Comparison of ENCODE assay signal across 2 fruit fly cellular contexts in genomic region chr2L:1346034-1346433, dm6.
TF ChIP-seq lines count a peak whose summit lies in the region.

No protein-coding gene starts in this region.

- TF ChIP-seq CTCF in S2 (optimal IDR thresholded peaks at IDR 0.05; lab: Kevin White, UChicago): peak; percentile 16 to 53
- peak; percentile 80 for TF ChIP-seq CTCF in whole organism, embryonic (GFP tag; optimal IDR thresholded peaks at IDR 0.05; lab: Kevin White, UChicago)

TF ChIP-seq in whole organism, embryonic, 481 proteins besides CTCF, POLR2A, EP300 and RAD21:
- no peak for TF ChIP-seq CG32532 (GFP tag; IDR thresholded peaks at IDR 0.05; lab: Robert Waterston, UW)
- TF ChIP-seq zfh2 (GFP tag; optimal IDR thresholded peaks at IDR 0.05; lab: Kevin White, UChicago): no peak
- TF ChIP-seq CG12155 (GFP tag; optimal IDR thresholded peaks at IDR 0.05; lab: Kevin White, UChicago): peak; percentile 50
- TF ChIP-seq ewg (GFP tag; optimal IDR thresholded peaks at IDR 0.05; lab: Kevin White, UChicago): peak; percentile 90
- TF ChIP-seq C15 (GFP tag; IDR thresholded peaks at IDR 0.05; lab: Robert Waterston, UW): no peak
- TF ChIP-seq MBD-R2 (GFP tag; IDR thresholded peaks at IDR 0.05; lab: Robert Waterston, UW): no peak
- no peak for TF ChIP-seq E2f1 (GFP tag; IDR thresholded peaks at IDR 0.05; lab: Robert Waterston, UW)
- TF ChIP-seq CrebB (tag; optimal IDR thresholded peaks at IDR 0.05; lab: Kevin White, UChicago): no peak
- TF ChIP-seq CG6272 (GFP tag; IDR thresholded peaks at IDR 0.05; lab: Robert Waterston, UW): no peak
- TF ChIP-seq ERR (GFP tag; optimal IDR thresholded peaks at IDR 0.05; lab: Kevin White, UChicago): no peak
- peak; percentile 3 to 5 for TF ChIP-seq Trl (optimal IDR thresholded peaks at IDR 0.05; lab: Kevin White, UChicago)
- no peak for TF ChIP-seq Trl (GFP tag; optimal IDR thresholded peaks at IDR 0.05; lab: Kevin White, UChicago)
